Fruit fly (Drosophila melanogaster) whole organism, wandering third instar larva: ENCODE data around the gene Cpr97Eb.

ENCODE experiments used
- Abd-B ChIP-seq: fragments of >200 bp; optimal IDR thresholded peaks from 2 replicates; lab custom pipeline; 2017; ENCODE audit warnings: missing biosample characterization, missing genetic modification characterization
- CG9705 ChIP-seq: fragments of 200-800 bp; sonication (Bioruptor generic); optimal IDR thresholded peaks from 2 replicates; lab custom pipeline; 2018; ENCODE audit warnings: missing biosample characterization, mild to moderate bottlenecking, missing genetic modification characterization
- CrebA ChIP-seq: fragments of 200-800 bp; sonication (Bioruptor generic); optimal IDR thresholded peaks from 2 replicates; lab custom pipeline; 2016; ENCODE audit warnings: missing biosample characterization, mild to moderate bottlenecking, missing genetic modification characterization, borderline replicate concordance
- Dfd ChIP-seq: fragments of >200 bp; optimal IDR thresholded peaks from 2 replicates; lab custom pipeline; 2017; ENCODE audit warnings: missing biosample characterization, missing genetic modification characterization
- Dif ChIP-seq: fragments of 200-275, 200-300 bp; sonication (Bioruptor generic); optimal IDR thresholded peaks from 2 replicates; lab custom pipeline; 2018; ENCODE audit warnings: missing biosample characterization, missing genetic modification characterization; ENCODE audit not compliant: partially characterized antibody
- GATAd ChIP-seq: sonication (Bioruptor generic); optimal IDR thresholded peaks from 2 replicates; lab custom pipeline; 2016; ENCODE audit warnings: missing biosample characterization, missing genetic modification characterization
- HLH106 ChIP-seq: fragments of 200-800 bp; optimal IDR thresholded peaks from 3 replicates; lab custom pipeline; 2019; ENCODE audit warnings: missing biosample characterization, mild to moderate bottlenecking, missing genetic modification characterization, moderate library complexity
- Hnf4 ChIP-seq: fragments of 200-800 bp; sonication (Bioruptor generic); optimal IDR thresholded peaks from 2 replicates; lab custom pipeline; 2016; ENCODE audit warnings: missing biosample characterization, mild to moderate bottlenecking, missing genetic modification characterization
- Hr78 ChIP-seq: fragments of >200 bp; optimal IDR thresholded peaks from 2 replicates; lab custom pipeline; 2017; ENCODE audit warnings: missing biosample characterization, missing genetic modification characterization
- Hr83 ChIP-seq: fragments of 200-300 bp; sonication (Bioruptor generic); optimal IDR thresholded peaks from 2 replicates; lab custom pipeline; 2016; ENCODE audit warnings: missing biosample characterization, mild to moderate bottlenecking, missing genetic modification characterization, moderate library complexity; ENCODE audit not compliant: poor library complexity, severe bottlenecking
- Jra ChIP-seq: sonication (Bioruptor generic); optimal IDR thresholded peaks from 2 replicates; lab custom pipeline; 2016; ENCODE audit warnings: missing biosample characterization, missing genetic modification characterization
- Myc ChIP-seq: fragments of >200 bp; optimal IDR thresholded peaks from 2 replicates; lab custom pipeline; 2017
- N ChIP-seq: fragments of >200 bp; optimal IDR thresholded peaks from 2 replicates; lab custom pipeline; 2018; ENCODE audit warnings: missing biosample characterization, missing external identifiers, missing genetic modification characterization
- OdsH ChIP-seq: fragments of 200-800 bp; sonication (Bioruptor generic); optimal IDR thresholded peaks from 2 replicates; lab custom pipeline; 2016; ENCODE audit warnings: missing biosample characterization, mild to moderate bottlenecking, missing genetic modification characterization
- Rel ChIP-seq, 2 experiments: fragments of 200-800 bp; sonication (Bioruptor generic) in 1 of 2; optimal IDR thresholded peaks; 2 replicates in 1 of 2; 3 replicates in 1 of 2; lab custom pipeline; 2016 to 2019; ENCODE audit warnings: mild to moderate bottlenecking in 2 of 2, missing biosample characterization in 2 of 2, missing genetic modification characterization in 2 of 2, moderate library complexity in 1 of 2
- Sp1 ChIP-seq: fragments of 200-800 bp; sonication (Bioruptor generic); optimal IDR thresholded peaks from 3 replicates; lab custom pipeline; 2019; ENCODE audit warnings: missing biosample characterization, mild to moderate bottlenecking, missing genetic modification characterization, moderate library complexity
- Vsx2 ChIP-seq: fragments of 200-300, 225-300 bp; sonication (Bioruptor generic); optimal IDR thresholded peaks from 2 replicates; lab custom pipeline; 2018; ENCODE audit warnings: missing biosample characterization, missing genetic modification characterization; ENCODE audit not compliant: partially characterized antibody
- br ChIP-seq: fragments of 200-800 bp; sonication (Bioruptor generic); optimal IDR thresholded peaks from 2 replicates; lab custom pipeline; 2016; ENCODE audit warnings: missing biosample characterization, missing genetic modification characterization
- brk ChIP-seq: fragments of 200-800 bp; sonication (Bioruptor generic); optimal IDR thresholded peaks from 2 replicates; lab custom pipeline; 2016; ENCODE audit warnings: missing biosample characterization, mild to moderate bottlenecking, missing genetic modification characterization
- dl ChIP-seq, 2 experiments: fragments of 175-275, 200-275 bp in 1 of 2; fragments of 200-275 bp in 1 of 2; sonication (Bioruptor generic); optimal IDR thresholded peaks; lab custom pipeline; 2018; ENCODE audit warnings: mild to moderate bottlenecking in 2 of 2, missing biosample characterization in 2 of 2, missing genetic modification characterization in 2 of 2, moderate library complexity in 2 of 2; ENCODE audit not compliant: partially characterized antibody in 2 of 2, insufficient read depth in 1 of 2
- dmrt93B ChIP-seq: fragments of 200-800 bp; sonication (Bioruptor generic); optimal IDR thresholded peaks from 2 replicates; lab custom pipeline; 2018; ENCODE audit warnings: missing biosample characterization, mild to moderate bottlenecking, missing genetic modification characterization
- dsf ChIP-seq: sonication (Bioruptor generic); optimal IDR thresholded peaks from 2 replicates; lab custom pipeline; 2016; ENCODE audit warnings: missing biosample characterization, missing genetic modification characterization, borderline replicate concordance
- ey ChIP-seq: fragments of 200-800 bp; sonication (Bioruptor generic); optimal IDR thresholded peaks from 2 replicates; lab custom pipeline; 2016; ENCODE audit warnings: missing biosample characterization, missing genetic modification characterization
- foxo ChIP-seq, 2 experiments: fragments of 200-800 bp; sonication (Bioruptor generic); optimal IDR thresholded peaks; 2 replicates in 1 of 2; 3 replicates in 1 of 2; lab custom pipeline; 2016 to 2017; ENCODE audit warnings: missing biosample characterization in 2 of 2, missing genetic modification characterization in 2 of 2
- fru ChIP-seq: fragments of 200-800 bp; sonication (Bioruptor generic); optimal IDR thresholded peaks from 3 replicates; lab custom pipeline; 2016; ENCODE audit warnings: missing biosample characterization, mild to moderate bottlenecking, missing genetic modification characterization
- h ChIP-seq: fragments of 200-800 bp; sonication (Bioruptor generic); optimal IDR thresholded peaks from 3 replicates; lab custom pipeline; 2016; ENCODE audit warnings: missing biosample characterization, mild to moderate bottlenecking, missing genetic modification characterization
- jim ChIP-seq: fragments of 175-275, 200-325 bp; sonication (Bioruptor generic); optimal IDR thresholded peaks from 2 replicates; lab custom pipeline; 2016; ENCODE audit warnings: missing biosample characterization, mild to moderate bottlenecking, missing genetic modification characterization
- lola ChIP-seq: fragments of >200 bp; optimal IDR thresholded peaks from 2 replicates; lab custom pipeline; 2017; ENCODE audit warnings: missing biosample characterization, missing genetic modification characterization
- pan ChIP-seq: fragments of >200 bp; optimal IDR thresholded peaks from 2 replicates; lab custom pipeline; 2017
- psq ChIP-seq: fragments of 200-800 bp; sonication (Bioruptor generic); optimal IDR thresholded peaks from 3 replicates; lab custom pipeline; 2017; ENCODE audit warnings: missing biosample characterization, mild to moderate bottlenecking, missing genetic modification characterization, moderate library complexity
- rgr ChIP-seq: fragments of 200-800 bp; sonication (Bioruptor generic); optimal IDR thresholded peaks from 3 replicates; lab custom pipeline; 2016; ENCODE audit warnings: missing biosample characterization, mild to moderate bottlenecking, missing genetic modification characterization
- sage ChIP-seq: fragments of 200-800 bp; sonication (Bioruptor generic); optimal IDR thresholded peaks from 2 replicates; lab custom pipeline; 2016; ENCODE audit warnings: missing biosample characterization, mild to moderate bottlenecking, missing genetic modification characterization
- sv ChIP-seq: fragments of 200-800 bp; sonication (Bioruptor generic); optimal IDR thresholded peaks from 3 replicates; lab custom pipeline; 2016; ENCODE audit warnings: missing biosample characterization, missing genetic modification characterization
- tai ChIP-seq: sonication (Bioruptor generic); optimal IDR thresholded peaks from 2 replicates; lab custom pipeline; 2016; ENCODE audit warnings: missing biosample characterization, missing genetic modification characterization
- usp ChIP-seq: fragments of >200 bp; optimal IDR thresholded peaks from 2 replicates; lab custom pipeline; 2017; ENCODE audit warnings: missing biosample characterization, missing genetic modification characterization
- woc ChIP-seq: sonication (Bioruptor generic); optimal IDR thresholded peaks from 2 replicates; lab custom pipeline; 2016; ENCODE audit warnings: missing biosample characterization, mild to moderate bottlenecking, missing genetic modification characterization

Gene Cpr97Eb

dm6 chr3R:27099579-27099978 is 8.6 kb upstream of the Cpr97Eb start, which contains the start of gene eater:
TSS of gene eater (minus strand) at chr3R:27099679.
- TF ChIP-seq CrebA (GFP tag; lab: Kevin White, UChicago) (no peak), pan (lab: Kevin White, UChicago) (no peak), fru (no peak), ey (GFP tag; lab: Kevin White, UChicago) (no peak)

- TF ChIP-seq Dfd (no peak), Abd-B (GFP tag; lab: Kevin White, UChicago) (no peak), tai (no peak), pan (lab: Kevin White, UChicago) (no peak), GATAd (no peak), dsf (GFP tag; lab: Kevin White, UChicago) (no peak), brk (no peak), sv (GFP tag; lab: Kevin White, UChicago) (no peak), Hnf4 (no peak), usp (GFP tag; lab: Kevin White, UChicago) (no peak), sage (GFP tag; lab: Kevin White, UChicago) (no peak), psq (GFP tag; lab: Kevin White, UChicago) (no peak), N (no peak)
Observed at dm6 chr3R:27098638-27099037, 7.7 kb upstream of the Cpr97Eb start.

dm6 chr3R:27094233-27094632 is 3.3 kb upstream of the Cpr97Eb start, which contains the start of gene CG14259:
TSS of gene CG14259 (plus strand) at chr3R:27094533.
- TF ChIP-seq Hr78 (GFP tag; lab: Kevin White, UChicago), result no peak
- no peak for TF ChIP-seq woc

dm6 chr3R:27092843-27093242 is 1.9 kb upstream of the Cpr97Eb start, which contains the start of gene CG14258:
TSS of gene CG14258 (plus strand) at chr3R:27093143.
- TF ChIP-seq Vsx2 (GFP tag; lab: Kevin White, UChicago) (no peak), Abd-B (GFP tag; lab: Kevin White, UChicago) (no peak), Jra (GFP tag; lab: Kevin White, UChicago) (no peak), CrebA (GFP tag; lab: Kevin White, UChicago) (no peak), lola (GFP tag; lab: Kevin White, UChicago) (no peak), GATAd (no peak), dmrt93B (GFP tag; lab: Kevin White, UChicago) (no peak), sv (GFP tag; lab: Kevin White, UChicago) (no peak)

dm6 chr3R:27092263-27092662 is 1.3 kb upstream of the Cpr97Eb start:
- TF ChIP-seq dmrt93B (GFP tag; lab: Kevin White, UChicago) (peak; percentile 11), Hr83 (GFP tag; lab: Kevin White, UChicago) (no peak), N (no peak), psq (GFP tag; lab: Kevin White, UChicago) (peak; percentile 51), GATAd (peak; percentile 17), dl (GFP tag; optimal IDR thresholded peaks at IDR 0.05; lab: Kevin White, UChicago; ENCODE audit: insufficient read depth in 1 of 2, partially characterized antibody in 2 of 2) (no peak), Rel (GFP tag; optimal IDR thresholded peaks at IDR 0.05; lab: Kevin White, UChicago) (no peak), Rel (tag; optimal IDR thresholded peaks at IDR 0.05; lab: Kevin White, UChicago) (peak; percentile 85), Dfd (no peak), br (GFP tag; lab: Kevin White, UChicago) (peak; percentile 68), ey (GFP tag; lab: Kevin White, UChicago) (peak; percentile 75), jim (GFP tag; lab: Kevin White, UChicago) (no peak), tai (peak; percentile 69), lola (GFP tag; lab: Kevin White, UChicago) (no peak), CrebA (GFP tag; lab: Kevin White, UChicago) (no peak), foxo (GFP tag; optimal IDR thresholded peaks at IDR 0.05; lab: Kevin White, UChicago) (peak in 1 of 2 experiments; percentile 68), CG9705 (GFP tag; lab: Kevin White, UChicago) (no peak), OdsH (peak; percentile 57), HLH106 (tag; lab: Kevin White, UChicago) (peak; percentile 65), Hnf4 (peak; percentile 78), h (peak; percentile 74), rgr (peak; percentile 71), Hr78 (GFP tag; lab: Kevin White, UChicago) (no peak), woc (peak; percentile 16), Dif (no peak), Myc (lab: Kevin White, UChicago) (no peak), Sp1 (GFP tag; lab: Kevin White, UChicago) (peak; percentile 48), fru (peak; percentile 57), dsf (GFP tag; lab: Kevin White, UChicago) (no peak)
